Fruit fly (Drosophila melanogaster) whole organism, wandering third instar larva: ENCODE data around the gene CG46463.

Experiments
- Abd-B ChIP-seq: fragments of >200 bp; optimal IDR thresholded peaks from 2 replicates; lab custom pipeline; 2017; ENCODE audit warnings: missing biosample characterization, missing genetic modification characterization
- CG32264 ChIP-seq: fragments of 200-800 bp; sonication (Bioruptor generic); optimal IDR thresholded peaks from 2 replicates; lab custom pipeline; 2016; ENCODE audit warnings: missing biosample characterization, missing genetic modification characterization
- CG9705 ChIP-seq: fragments of 200-800 bp; sonication (Bioruptor generic); optimal IDR thresholded peaks from 2 replicates; lab custom pipeline; 2018; ENCODE audit warnings: missing biosample characterization, mild to moderate bottlenecking, missing genetic modification characterization
- CrebA ChIP-seq: fragments of 200-800 bp; sonication (Bioruptor generic); optimal IDR thresholded peaks from 2 replicates; lab custom pipeline; 2016; ENCODE audit warnings: missing biosample characterization, mild to moderate bottlenecking, missing genetic modification characterization, borderline replicate concordance
- Dfd ChIP-seq: fragments of >200 bp; optimal IDR thresholded peaks from 2 replicates; lab custom pipeline; 2017; ENCODE audit warnings: missing biosample characterization, missing genetic modification characterization
- Dif ChIP-seq: fragments of 200-275, 200-300 bp; sonication (Bioruptor generic); optimal IDR thresholded peaks from 2 replicates; lab custom pipeline; 2018; ENCODE audit warnings: missing biosample characterization, missing genetic modification characterization; ENCODE audit not compliant: partially characterized antibody
- GATAd ChIP-seq: sonication (Bioruptor generic); optimal IDR thresholded peaks from 2 replicates; lab custom pipeline; 2016; ENCODE audit warnings: missing biosample characterization, missing genetic modification characterization
- HLH106 ChIP-seq: fragments of 200-800 bp; optimal IDR thresholded peaks from 3 replicates; lab custom pipeline; 2019; ENCODE audit warnings: missing biosample characterization, mild to moderate bottlenecking, missing genetic modification characterization, moderate library complexity
- Hnf4 ChIP-seq: fragments of 200-800 bp; sonication (Bioruptor generic); optimal IDR thresholded peaks from 2 replicates; lab custom pipeline; 2016; ENCODE audit warnings: missing biosample characterization, mild to moderate bottlenecking, missing genetic modification characterization
- Hr78 ChIP-seq: fragments of >200 bp; optimal IDR thresholded peaks from 2 replicates; lab custom pipeline; 2017; ENCODE audit warnings: missing biosample characterization, missing genetic modification characterization
- Hr83 ChIP-seq: fragments of 200-300 bp; sonication (Bioruptor generic); optimal IDR thresholded peaks from 2 replicates; lab custom pipeline; 2016; ENCODE audit warnings: missing biosample characterization, mild to moderate bottlenecking, missing genetic modification characterization, moderate library complexity; ENCODE audit not compliant: poor library complexity, severe bottlenecking
- Jra ChIP-seq: sonication (Bioruptor generic); optimal IDR thresholded peaks from 2 replicates; lab custom pipeline; 2016; ENCODE audit warnings: missing biosample characterization, missing genetic modification characterization
- Mio ChIP-seq: sonication (Bioruptor generic); optimal IDR thresholded peaks from 2 replicates; lab custom pipeline; 2016; ENCODE audit warnings: missing biosample characterization, missing genetic modification characterization
- Myc ChIP-seq: fragments of >200 bp; optimal IDR thresholded peaks from 2 replicates; lab custom pipeline; 2017
- N ChIP-seq: fragments of >200 bp; optimal IDR thresholded peaks from 2 replicates; lab custom pipeline; 2018; ENCODE audit warnings: missing biosample characterization, missing external identifiers, missing genetic modification characterization
- OdsH ChIP-seq: fragments of 200-800 bp; sonication (Bioruptor generic); optimal IDR thresholded peaks from 2 replicates; lab custom pipeline; 2016; ENCODE audit warnings: missing biosample characterization, mild to moderate bottlenecking, missing genetic modification characterization
- Rel ChIP-seq, 2 experiments: fragments of 200-800 bp; sonication (Bioruptor generic) in 1 of 2; optimal IDR thresholded peaks; 2 replicates in 1 of 2; 3 replicates in 1 of 2; lab custom pipeline; 2016 to 2019; ENCODE audit warnings: mild to moderate bottlenecking in 2 of 2, missing biosample characterization in 2 of 2, missing genetic modification characterization in 2 of 2, moderate library complexity in 1 of 2
- Sp1 ChIP-seq: fragments of 200-800 bp; sonication (Bioruptor generic); optimal IDR thresholded peaks from 3 replicates; lab custom pipeline; 2019; ENCODE audit warnings: missing biosample characterization, mild to moderate bottlenecking, missing genetic modification characterization, moderate library complexity
- Vsx2 ChIP-seq: fragments of 200-300, 225-300 bp; sonication (Bioruptor generic); optimal IDR thresholded peaks from 2 replicates; lab custom pipeline; 2018; ENCODE audit warnings: missing biosample characterization, missing genetic modification characterization; ENCODE audit not compliant: partially characterized antibody
- br ChIP-seq: fragments of 200-800 bp; sonication (Bioruptor generic); optimal IDR thresholded peaks from 2 replicates; lab custom pipeline; 2016; ENCODE audit warnings: missing biosample characterization, missing genetic modification characterization
- brk ChIP-seq: fragments of 200-800 bp; sonication (Bioruptor generic); optimal IDR thresholded peaks from 2 replicates; lab custom pipeline; 2016; ENCODE audit warnings: missing biosample characterization, mild to moderate bottlenecking, missing genetic modification characterization
- dl ChIP-seq, 2 experiments: fragments of 175-275, 200-275 bp in 1 of 2; fragments of 200-275 bp in 1 of 2; sonication (Bioruptor generic); optimal IDR thresholded peaks; lab custom pipeline; 2018; ENCODE audit warnings: mild to moderate bottlenecking in 2 of 2, missing biosample characterization in 2 of 2, missing genetic modification characterization in 2 of 2, moderate library complexity in 2 of 2; ENCODE audit not compliant: partially characterized antibody in 2 of 2, insufficient read depth in 1 of 2
- dmrt93B ChIP-seq: fragments of 200-800 bp; sonication (Bioruptor generic); optimal IDR thresholded peaks from 2 replicates; lab custom pipeline; 2018; ENCODE audit warnings: missing biosample characterization, mild to moderate bottlenecking, missing genetic modification characterization
- dsf ChIP-seq: sonication (Bioruptor generic); optimal IDR thresholded peaks from 2 replicates; lab custom pipeline; 2016; ENCODE audit warnings: missing biosample characterization, missing genetic modification characterization, borderline replicate concordance
- ey ChIP-seq: fragments of 200-800 bp; sonication (Bioruptor generic); optimal IDR thresholded peaks from 2 replicates; lab custom pipeline; 2016; ENCODE audit warnings: missing biosample characterization, missing genetic modification characterization
- foxo ChIP-seq, 2 experiments: fragments of 200-800 bp; sonication (Bioruptor generic); optimal IDR thresholded peaks; 2 replicates in 1 of 2; 3 replicates in 1 of 2; lab custom pipeline; 2016 to 2017; ENCODE audit warnings: missing biosample characterization in 2 of 2, missing genetic modification characterization in 2 of 2
- fru ChIP-seq: fragments of 200-800 bp; sonication (Bioruptor generic); optimal IDR thresholded peaks from 3 replicates; lab custom pipeline; 2016; ENCODE audit warnings: missing biosample characterization, mild to moderate bottlenecking, missing genetic modification characterization
- h ChIP-seq: fragments of 200-800 bp; sonication (Bioruptor generic); optimal IDR thresholded peaks from 3 replicates; lab custom pipeline; 2016; ENCODE audit warnings: missing biosample characterization, mild to moderate bottlenecking, missing genetic modification characterization
- jim ChIP-seq: fragments of 175-275, 200-325 bp; sonication (Bioruptor generic); optimal IDR thresholded peaks from 2 replicates; lab custom pipeline; 2016; ENCODE audit warnings: missing biosample characterization, mild to moderate bottlenecking, missing genetic modification characterization
- lola ChIP-seq: fragments of >200 bp; optimal IDR thresholded peaks from 2 replicates; lab custom pipeline; 2017; ENCODE audit warnings: missing biosample characterization, missing genetic modification characterization
- pan ChIP-seq: fragments of >200 bp; optimal IDR thresholded peaks from 2 replicates; lab custom pipeline; 2017
- psq ChIP-seq: fragments of 200-800 bp; sonication (Bioruptor generic); optimal IDR thresholded peaks from 3 replicates; lab custom pipeline; 2017; ENCODE audit warnings: missing biosample characterization, mild to moderate bottlenecking, missing genetic modification characterization, moderate library complexity
- rgr ChIP-seq: fragments of 200-800 bp; sonication (Bioruptor generic); optimal IDR thresholded peaks from 3 replicates; lab custom pipeline; 2016; ENCODE audit warnings: missing biosample characterization, mild to moderate bottlenecking, missing genetic modification characterization
- sage ChIP-seq: fragments of 200-800 bp; sonication (Bioruptor generic); optimal IDR thresholded peaks from 2 replicates; lab custom pipeline; 2016; ENCODE audit warnings: missing biosample characterization, mild to moderate bottlenecking, missing genetic modification characterization
- sv ChIP-seq: fragments of 200-800 bp; sonication (Bioruptor generic); optimal IDR thresholded peaks from 3 replicates; lab custom pipeline; 2016; ENCODE audit warnings: missing biosample characterization, missing genetic modification characterization
- tai ChIP-seq: sonication (Bioruptor generic); optimal IDR thresholded peaks from 2 replicates; lab custom pipeline; 2016; ENCODE audit warnings: missing biosample characterization, missing genetic modification characterization
- usp ChIP-seq: fragments of >200 bp; optimal IDR thresholded peaks from 2 replicates; lab custom pipeline; 2017; ENCODE audit warnings: missing biosample characterization, missing genetic modification characterization
- woc ChIP-seq: sonication (Bioruptor generic); optimal IDR thresholded peaks from 2 replicates; lab custom pipeline; 2016; ENCODE audit warnings: missing biosample characterization, mild to moderate bottlenecking, missing genetic modification characterization

CG46463 gene

dm6 chr3L:3514020-3514419, 52.9 kb downstream of the CG46463 start:
- TF ChIP-seq woc (GFP tag; lab: Kevin White, UChicago) (peak; percentile 93), Dif (GFP tag; lab: Kevin White, UChicago) (no peak), pan (lab: Kevin White, UChicago) (no peak), jim (GFP tag; lab: Kevin White, UChicago) (no peak), h (GFP tag; lab: Kevin White, UChicago) (peak; percentile 87), psq (GFP tag; lab: Kevin White, UChicago) (peak; percentile 68), Myc (lab: Kevin White, UChicago) (no peak), Abd-B (GFP tag; lab: Kevin White, UChicago) (no peak), Rel (GFP tag; optimal IDR thresholded peaks at IDR 0.05; lab: Kevin White, UChicago) (peak; percentile 60), Rel (tag; optimal IDR thresholded peaks at IDR 0.05; lab: Kevin White, UChicago) (no peak), usp (GFP tag; lab: Kevin White, UChicago) (no peak), dsf (GFP tag; lab: Kevin White, UChicago) (no peak), Mio (GFP tag; lab: Kevin White, UChicago) (no peak), Sp1 (GFP tag; lab: Kevin White, UChicago) (peak; percentile 87), OdsH (peak; percentile 78), sv (GFP tag; lab: Kevin White, UChicago) (no peak), CrebA (GFP tag; lab: Kevin White, UChicago) (peak; percentile 62), br (GFP tag; lab: Kevin White, UChicago) (peak; percentile 73), Hr78 (no peak), Vsx2 (no peak), GATAd (no peak), Jra (no peak), lola (no peak), dmrt93B (GFP tag; lab: Kevin White, UChicago) (peak; percentile 65), foxo (GFP tag; optimal IDR thresholded peaks at IDR 0.05; lab: Kevin White, UChicago) (peak in 1 of 2 experiments; percentile 77), N (no peak), Hr83 (GFP tag; lab: Kevin White, UChicago) (no peak), CG9705 (GFP tag; lab: Kevin White, UChicago) (peak; percentile 46), dl (GFP tag; optimal IDR thresholded peaks at IDR 0.05; lab: Kevin White, UChicago; ENCODE audit: insufficient read depth in 1 of 2, partially characterized antibody in 2 of 2) (no peak), brk (GFP tag; lab: Kevin White, UChicago) (peak; percentile 42), ey (GFP tag; lab: Kevin White, UChicago) (peak; percentile 78), rgr (GFP tag; lab: Kevin White, UChicago) (peak; percentile 75), tai (GFP tag; lab: Kevin White, UChicago) (peak; percentile 31), fru (GFP tag; lab: Kevin White, UChicago) (peak; percentile 92), HLH106 (tag; lab: Kevin White, UChicago) (peak; percentile 79), sage (peak; percentile 83), Hnf4 (peak; percentile 38), CG32264 (peak; percentile 46), Dfd (no peak)

- no peak for TF ChIP-seq usp (GFP tag; lab: Kevin White, UChicago)
- TF ChIP-seq Jra = no peak
- TF ChIP-seq Hr83 (GFP tag; lab: Kevin White, UChicago) = no peak
- TF ChIP-seq Abd-B (GFP tag; lab: Kevin White, UChicago) = no peak
- TF ChIP-seq Rel (GFP tag; optimal IDR thresholded peaks at IDR 0.05; lab: Kevin White, UChicago) = no peak
- peak; percentile 59 for TF ChIP-seq Rel (tag; optimal IDR thresholded peaks at IDR 0.05; lab: Kevin White, UChicago)
- TF ChIP-seq HLH106 (tag; lab: Kevin White, UChicago) = peak; percentile 8
- no peak for TF ChIP-seq Dif (GFP tag; lab: Kevin White, UChicago)
- no peak for TF ChIP-seq tai (GFP tag; lab: Kevin White, UChicago)
- TF ChIP-seq pan (lab: Kevin White, UChicago) = no peak
- peak; percentile 58 for TF ChIP-seq Sp1 (GFP tag; lab: Kevin White, UChicago)
- no peak for TF ChIP-seq lola
- TF ChIP-seq Dfd = no peak
- TF ChIP-seq br (GFP tag; lab: Kevin White, UChicago) = no peak
- TF ChIP-seq fru (GFP tag; lab: Kevin White, UChicago) = no peak
- no peak for TF ChIP-seq sv (GFP tag; lab: Kevin White, UChicago)
- TF ChIP-seq GATAd = no peak
- no peak for TF ChIP-seq woc (GFP tag; lab: Kevin White, UChicago)
- TF ChIP-seq rgr (GFP tag; lab: Kevin White, UChicago) = no peak
- peak; percentile 37 for TF ChIP-seq N
- TF ChIP-seq Hnf4 = peak; percentile 8
- no peak for TF ChIP-seq CG32264
- TF ChIP-seq OdsH = no peak
- no peak for TF ChIP-seq sage
- no peak for TF ChIP-seq dmrt93B (GFP tag; lab: Kevin White, UChicago)
- no peak for TF ChIP-seq dl (GFP tag; optimal IDR thresholded peaks at IDR 0.05; lab: Kevin White, UChicago; ENCODE audit: insufficient read depth in 1 of 2, partially characterized antibody in 2 of 2)
- TF ChIP-seq Hr78 = no peak
- TF ChIP-seq h (GFP tag; lab: Kevin White, UChicago) = peak; percentile 10
- peak in 1 of 2 experiments; percentile 34 for TF ChIP-seq foxo (GFP tag; optimal IDR thresholded peaks at IDR 0.05; lab: Kevin White, UChicago)
Measured at dm6 chr3L:3515280-3516020, 54.3 kb downstream of the CG46463 start, which contains the start of gene Eip63E. Gene Eip63E, plus strand, starts transcription at chr3L:3515751.
